Worm (Caenorhabditis elegans): Measurements from ENCODE around the gene F53H4.2.

ce11 chrX:15847543-15848087 lies 9.3 kb upstream of the F53H4.2 start, which contains the start of gene F59F4.3:
- TF ChIP-seq zag-1 (tag; optimal IDR thresholded peaks at IDR 0.05) (no peak), elt-3 (tag; optimal IDR thresholded peaks at IDR 0.05) (no peak), R02D3.7 (tag; optimal IDR thresholded peaks at IDR 0.05) (no peak)

All from whole organism, L2 larva.